Worm (Caenorhabditis elegans): ENCODE measurements around the gene nhr-31.

nhr-31 gene

DNA sequence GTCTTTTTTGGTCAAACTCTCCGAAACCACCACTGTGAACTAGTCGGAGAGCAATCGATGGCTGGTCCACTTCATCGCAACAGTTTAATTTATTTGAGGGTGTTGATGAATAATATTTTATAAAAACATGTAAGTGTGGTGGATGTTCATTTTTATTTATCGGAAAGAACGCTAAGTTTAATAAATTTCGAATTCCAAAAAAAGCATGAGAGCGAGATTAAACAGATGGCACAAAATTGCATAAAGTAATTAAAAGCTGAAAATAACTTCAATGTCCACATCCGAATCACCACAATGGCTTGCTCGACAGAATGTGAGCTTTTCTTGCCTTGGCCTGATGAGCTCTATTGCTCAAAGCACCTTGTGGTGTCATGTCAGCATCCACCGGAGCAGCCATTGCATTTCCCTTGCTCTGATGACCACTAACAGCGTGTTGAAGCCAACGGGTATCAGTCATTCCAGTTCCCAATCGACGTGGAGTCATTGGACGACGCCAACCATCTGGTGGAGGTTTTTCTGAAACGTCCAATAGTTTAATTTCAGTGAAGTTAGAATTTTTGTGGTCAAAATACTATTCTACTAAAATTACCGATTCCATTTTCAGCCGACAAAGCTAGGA, 45.5 kb downstream of the nhr-31 start:
- TF ChIP-seq nhr-80 (tag; optimal IDR thresholded peaks at IDR 0.05) (no peak), tlf-1 (GFP tag; optimal IDR thresholded peaks at IDR 0.05) (peak; percentile 49), hsf-1 (GFP tag; IDR thresholded peaks at IDR 0.05) (peak; percentile 9), nfya-2 (GFP tag; IDR thresholded peaks at IDR 0.05) (0 out of 2 replicates have a peak, but pooled peaks have one; percentile 6), zim-3 (tag; optimal IDR thresholded peaks at IDR 0.05) (no peak), ekl-4 (GFP tag; IDR thresholded peaks at IDR 0.05) (0 out of 2 replicates have a peak, but pooled peaks have one; percentile 30), K11D2.4 (GFP tag; IDR thresholded peaks at IDR 0.05) (no peak), dox-1 (GFP tag; IDR thresholded peaks at IDR 0.05) (peak; percentile 30; the same call in 1 of the 2 replicates), ceh-27 (GFP tag; optimal IDR thresholded peaks at IDR 0.05) (peak; percentile 3), Y95B8A.8 (GFP tag; IDR thresholded peaks at IDR 0.05) (0 out of 2 replicates have a peak, but pooled peaks have one; percentile 46), snpc-4 (GFP tag; optimal IDR thresholded peaks at IDR 0.05) (no peak), snpc-4 (tag; optimal IDR thresholded peaks at IDR 0.05) (peak in 1 of 4 experiments; percentile 35), atf-7 (tag; optimal IDR thresholded peaks at IDR 0.05) (peak; percentile 7), ztf-26 (tag; optimal IDR thresholded peaks at IDR 0.05) (peak; percentile 23), F39B2.1 (GFP tag; IDR thresholded peaks at IDR 0.05) (peak; percentile 29; the same call in 1 of the 2 replicates), aptf-2 (GFP tag; conservative IDR thresholded peaks at IDR 0.05) (0 out of 2 replicates have a peak, but pooled peaks have one; percentile 24), attf-6 (GFP tag; IDR thresholded peaks at IDR 0.05) (peak; percentile 60; the same call in 1 of the 2 replicates), madf-3 (GFP tag; IDR thresholded peaks at IDR 0.05) (peak; percentile 78; the same call in 1 of the 2 replicates), B0336.3 (GFP tag; IDR thresholded peaks at IDR 0.05) (peak; percentile 91), athp-1 (tag; optimal IDR thresholded peaks at IDR 0.05) (peak; percentile 16), pbrm-1 (GFP tag; IDR thresholded peaks at IDR 0.05) (peak; percentile 16; the same call in 1 of the 2 replicates), F33H1.4 (GFP tag; IDR thresholded peaks at IDR 0.05) (0 out of 2 replicates have a peak, but pooled peaks have one; percentile 7), T26A5.8 (tag; optimal IDR thresholded peaks at IDR 0.05) (peak; percentile 37), Y53G8AR.9 (GFP tag; conservative IDR thresholded peaks at IDR 0.05) (peak; percentile 52; the same call in 1 of the 2 replicates), die-1 (tag; optimal IDR thresholded peaks at IDR 0.05) (peak; percentile 17), snpc-3.4 (tag; optimal IDR thresholded peaks at IDR 0.05) (no peak), repo-1 (tag; optimal IDR thresholded peaks at IDR 0.05) (peak; percentile 73), B0261.1 (tag; optimal IDR thresholded peaks at IDR 0.05) (no peak), ceh-91 (GFP tag; IDR thresholded peaks at IDR 0.05) (no peak), egrh-3 (GFP tag; IDR thresholded peaks at IDR 0.05) (no peak), B0035.1 (tag; optimal IDR thresholded peaks at IDR 0.05) (peak; percentile 28), rpc-1 (optimal IDR thresholded peaks at IDR 0.05) (no peak), rpc-1 (tag; optimal IDR thresholded peaks at IDR 0.05) (no peak), F52B5.7 (tag; optimal IDR thresholded peaks at IDR 0.05) (peak; percentile 89), gei-17 (GFP tag; optimal IDR thresholded peaks at IDR 0.05) (peak; percentile 11), lin-54 (GFP tag; optimal IDR thresholded peaks at IDR 0.05) (peak; percentile 24), xnd-1 (tag; optimal IDR thresholded peaks at IDR 0.05) (peak; percentile 16), D2030.7 (GFP tag; IDR thresholded peaks at IDR 0.05) (0 out of 2 replicates have a peak, but pooled peaks have one; percentile 28), cebp-1 (GFP tag; IDR thresholded peaks at IDR 0.05) (no peak), cebp-1 (tag; optimal IDR thresholded peaks at IDR 0.05) (peak; percentile 50), chd-7 (tag; optimal IDR thresholded peaks at IDR 0.05) (peak; percentile 45), attf-5 (GFP tag; optimal IDR thresholded peaks at IDR 0.05) (peak; percentile 5), lin-35 (GFP tag; optimal IDR thresholded peaks at IDR 0.05) (peak in 1 of 3 experiments; percentile 9), ceh-40 (GFP tag; IDR thresholded peaks at IDR 0.05) (no peak), madf-6 (GFP tag; IDR thresholded peaks at IDR 0.05) (peak; percentile 55), dpff-1 (tag; optimal IDR thresholded peaks at IDR 0.05) (peak; percentile 7), ceh-79 (tag; optimal IDR thresholded peaks at IDR 0.05) (peak; percentile 19), ztf-3 (GFP tag; optimal IDR thresholded peaks at IDR 0.05) (peak; percentile 3)

Data from whole organism, young adult.